Fruit fly (Drosophila melanogaster): ENCODE results near the gene Odj.

Gene Odj

DNA sequence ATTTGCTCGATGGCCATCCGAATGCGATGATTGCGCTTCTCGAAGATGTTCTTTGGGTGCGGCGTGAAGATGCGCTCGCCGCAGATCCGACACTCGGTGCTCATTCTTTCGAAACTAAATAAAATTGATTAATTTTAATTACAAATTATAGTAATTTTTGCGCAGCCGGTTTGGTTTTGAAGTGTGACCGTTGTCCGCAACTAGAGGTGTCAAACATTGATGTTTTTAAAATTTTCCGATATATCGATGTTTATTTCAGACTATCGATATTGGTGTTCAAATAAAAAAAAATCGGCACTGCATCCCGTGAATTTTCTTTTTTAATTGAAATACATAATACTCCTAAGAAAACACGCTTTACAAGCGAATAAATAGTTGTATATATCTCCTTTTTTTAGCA is at the start of gene Odj:
Gene Odj (minus strand): TSS at position 209 of the 400 bp plus-strand sequence.
- TF ChIP-seq bab1 (GFP tag; optimal IDR thresholded peaks at IDR 0.05) (peak; percentile 35), toe (GFP tag; optimal IDR thresholded peaks at IDR 0.05) (peak; percentile 26), CG7101 (tag; optimal IDR thresholded peaks at IDR 0.05) (peak; percentile 10), Mnt (GFP tag; optimal IDR thresholded peaks at IDR 0.05) (peak; percentile 7), CG7045 (GFP tag; optimal IDR thresholded peaks at IDR 0.05) (no peak)

DNA sequence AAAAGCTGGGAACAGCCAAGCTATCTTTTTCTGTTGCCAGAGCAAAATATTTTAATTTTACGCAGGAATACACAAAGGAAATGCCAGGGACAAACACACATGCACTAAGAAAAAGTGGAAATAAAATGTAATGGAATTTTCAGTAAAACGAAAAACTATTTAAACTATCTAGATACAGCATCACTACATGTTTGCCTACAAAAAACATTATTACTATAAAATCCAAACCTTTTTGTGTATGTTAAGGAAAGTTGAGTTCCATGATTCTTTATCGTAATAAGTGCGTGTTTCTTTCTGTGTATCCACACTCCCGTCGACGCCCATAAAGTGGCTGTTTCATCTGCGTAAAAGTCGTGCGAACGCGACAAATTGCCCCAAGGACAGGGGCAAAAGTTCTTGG is 40.2 kb upstream of the Odj start:
- TF ChIP-seq CG1620 (GFP tag; optimal IDR thresholded peaks at IDR 0.05) = no peak
- no peak for TF ChIP-seq CG11617 (GFP tag; optimal IDR thresholded peaks at IDR 0.05)
- TF ChIP-seq Clk (GFP tag; optimal IDR thresholded peaks at IDR 0.05) = no peak
- no peak for TF ChIP-seq Hr96 (GFP tag; optimal IDR thresholded peaks at IDR 0.05)
- no peak for TF ChIP-seq bab1 (GFP tag; optimal IDR thresholded peaks at IDR 0.05)
- no peak for TF ChIP-seq toe (GFP tag; optimal IDR thresholded peaks at IDR 0.05)

DNA sequence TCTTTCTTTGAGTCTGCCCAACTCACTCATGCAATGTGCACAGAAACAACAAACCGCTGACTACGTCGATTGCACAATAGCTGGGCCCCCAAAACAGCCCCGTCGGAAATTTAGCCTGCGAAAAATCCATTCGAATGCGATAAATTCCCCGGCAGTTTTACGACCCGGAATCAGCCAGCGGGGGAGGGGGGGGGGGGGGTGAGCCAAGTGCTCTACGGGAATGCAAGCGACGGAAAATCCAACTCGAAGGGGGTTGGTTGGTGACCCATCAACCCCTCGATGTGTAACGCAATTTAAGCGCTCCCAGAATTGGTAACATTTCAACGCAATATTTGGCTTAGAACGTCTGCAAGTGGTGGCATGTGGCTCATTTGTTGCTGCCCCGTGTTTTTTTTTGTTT is 37.9 kb upstream of the Odj start:
- TF ChIP-seq bab1 (GFP tag; optimal IDR thresholded peaks at IDR 0.05) (no peak), CG14711 (tag; optimal IDR thresholded peaks at IDR 0.05) (no peak), tj (GFP tag; optimal IDR thresholded peaks at IDR 0.05) (no peak)

DNA sequence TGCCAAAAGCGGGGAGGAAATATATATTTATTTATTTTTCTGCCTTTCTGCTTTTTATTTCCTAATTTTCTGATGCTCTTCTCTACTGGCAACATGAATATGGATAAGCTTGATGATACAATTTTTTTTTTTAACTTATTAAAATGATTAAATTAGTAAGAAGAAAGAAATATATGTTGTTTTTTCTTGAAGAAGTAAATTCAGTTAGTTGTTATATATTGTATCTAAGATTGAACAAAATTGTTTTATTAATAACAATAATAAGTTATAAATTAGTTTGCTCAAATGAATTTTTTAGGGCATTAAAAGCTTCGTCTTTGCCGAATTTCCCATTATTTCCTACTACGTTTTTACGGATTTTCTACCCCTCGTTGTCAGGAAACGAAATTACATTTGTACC is 21.5 kb upstream of the Odj start:
- no peak for TF ChIP-seq pad (GFP tag; optimal IDR thresholded peaks at IDR 0.05)
- no peak for TF ChIP-seq CG11617 (GFP tag; optimal IDR thresholded peaks at IDR 0.05)
- TF ChIP-seq toe (GFP tag; optimal IDR thresholded peaks at IDR 0.05) = no peak
- TF ChIP-seq bab1 (GFP tag; optimal IDR thresholded peaks at IDR 0.05) = no peak
- no peak for TF ChIP-seq Hr96 (GFP tag; optimal IDR thresholded peaks at IDR 0.05)
- no peak for TF ChIP-seq cnc (optimal IDR thresholded peaks at IDR 0.05)
- TF ChIP-seq CG7101 (tag; optimal IDR thresholded peaks at IDR 0.05) = no peak
- TF ChIP-seq ovo (GFP tag; optimal IDR thresholded peaks at IDR 0.05) = no peak
- no peak for TF ChIP-seq CG7045 (GFP tag; optimal IDR thresholded peaks at IDR 0.05)
- no peak for TF ChIP-seq CG5204 (GFP tag; optimal IDR thresholded peaks at IDR 0.05)
- no peak for TF ChIP-seq tj (GFP tag; optimal IDR thresholded peaks at IDR 0.05)
- TF ChIP-seq CG14711 (tag; optimal IDR thresholded peaks at IDR 0.05) = no peak
- no peak for TF ChIP-seq Crg-1 (GFP tag; optimal IDR thresholded peaks at IDR 0.05)
- TF ChIP-seq cic (GFP tag; optimal IDR thresholded peaks at IDR 0.05) = no peak
- TF ChIP-seq Clk (GFP tag; optimal IDR thresholded peaks at IDR 0.05) = no peak
- TF ChIP-seq CG12768 (GFP tag; optimal IDR thresholded peaks at IDR 0.05) = no peak
- TF ChIP-seq kay (GFP tag; ENCODE audit: borderline replicate concordance) = no peak

DNA sequence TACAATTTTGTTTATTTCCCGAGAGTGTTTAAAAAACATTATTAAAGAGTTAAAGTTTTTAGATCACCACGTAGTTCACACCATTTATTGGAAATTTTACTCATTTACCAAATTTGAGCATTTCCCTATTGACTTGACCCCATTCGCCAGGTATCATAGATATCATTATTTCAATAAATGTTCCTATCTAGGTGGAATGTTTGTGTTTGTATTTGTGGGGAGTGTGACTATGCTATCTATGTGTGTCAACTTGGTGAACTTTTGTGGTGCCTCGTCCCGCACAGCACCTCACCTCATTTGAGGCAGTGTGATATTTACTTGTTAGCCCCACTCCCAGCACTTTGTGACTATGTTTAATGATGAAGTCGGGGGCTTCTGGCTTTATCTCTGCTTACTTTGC is 19.6 kb upstream of the Odj start:
- TF ChIP-seq Hr96 (GFP tag; optimal IDR thresholded peaks at IDR 0.05) (no peak), ovo (GFP tag; optimal IDR thresholded peaks at IDR 0.05) (no peak), cic (GFP tag; optimal IDR thresholded peaks at IDR 0.05) (no peak), CG33017 (tag; optimal IDR thresholded peaks at IDR 0.05) (no peak), CG11617 (GFP tag; optimal IDR thresholded peaks at IDR 0.05) (no peak), Mnt (GFP tag; optimal IDR thresholded peaks at IDR 0.05) (no peak), CG7101 (tag; optimal IDR thresholded peaks at IDR 0.05) (no peak), pad (GFP tag; optimal IDR thresholded peaks at IDR 0.05) (no peak), kay (GFP tag; ENCODE audit: borderline replicate concordance) (no peak), CG5204 (GFP tag; optimal IDR thresholded peaks at IDR 0.05) (no peak), cnc (optimal IDR thresholded peaks at IDR 0.05) (no peak)

DNA sequence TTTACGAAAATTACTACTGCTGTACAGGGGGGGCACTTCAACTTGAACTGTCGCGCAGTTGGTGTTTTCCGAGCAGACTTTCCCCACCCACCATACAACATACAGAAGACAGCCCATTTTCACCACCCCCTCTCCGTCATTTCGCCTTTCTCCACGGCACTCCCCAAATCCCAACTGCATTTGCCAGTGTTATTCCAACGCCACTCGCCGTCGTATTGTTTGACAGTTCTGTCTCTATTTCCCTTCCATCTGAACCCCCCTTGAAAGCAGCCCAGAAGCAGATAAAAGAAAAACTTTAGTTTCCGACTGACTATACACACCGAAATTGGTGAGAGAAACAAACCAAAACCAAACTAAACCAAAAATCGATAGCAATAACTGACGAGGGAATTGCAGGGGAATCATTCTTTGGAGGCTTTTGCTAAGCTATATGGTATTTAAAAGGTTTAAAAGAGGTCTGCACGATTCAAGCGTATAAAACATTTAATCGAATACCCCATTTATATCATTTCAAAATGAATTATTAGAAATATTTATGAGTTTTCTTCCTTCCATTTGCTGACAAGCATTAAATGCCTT is 18.1 kb upstream of the Odj start:
- TF ChIP-seq CG5204 (GFP tag; optimal IDR thresholded peaks at IDR 0.05) = no peak
- TF ChIP-seq CG7101 (tag; optimal IDR thresholded peaks at IDR 0.05) = no peak
- no peak for TF ChIP-seq Crg-1 (GFP tag; optimal IDR thresholded peaks at IDR 0.05)
- no peak for TF ChIP-seq bab1 (GFP tag; optimal IDR thresholded peaks at IDR 0.05)
- no peak for TF ChIP-seq CG12768 (GFP tag; optimal IDR thresholded peaks at IDR 0.05)
- TF ChIP-seq CG14711 (tag; optimal IDR thresholded peaks at IDR 0.05) = no peak
- TF ChIP-seq Clk (GFP tag; optimal IDR thresholded peaks at IDR 0.05) = no peak
- TF ChIP-seq CG7045 (GFP tag; optimal IDR thresholded peaks at IDR 0.05) = no peak

DNA sequence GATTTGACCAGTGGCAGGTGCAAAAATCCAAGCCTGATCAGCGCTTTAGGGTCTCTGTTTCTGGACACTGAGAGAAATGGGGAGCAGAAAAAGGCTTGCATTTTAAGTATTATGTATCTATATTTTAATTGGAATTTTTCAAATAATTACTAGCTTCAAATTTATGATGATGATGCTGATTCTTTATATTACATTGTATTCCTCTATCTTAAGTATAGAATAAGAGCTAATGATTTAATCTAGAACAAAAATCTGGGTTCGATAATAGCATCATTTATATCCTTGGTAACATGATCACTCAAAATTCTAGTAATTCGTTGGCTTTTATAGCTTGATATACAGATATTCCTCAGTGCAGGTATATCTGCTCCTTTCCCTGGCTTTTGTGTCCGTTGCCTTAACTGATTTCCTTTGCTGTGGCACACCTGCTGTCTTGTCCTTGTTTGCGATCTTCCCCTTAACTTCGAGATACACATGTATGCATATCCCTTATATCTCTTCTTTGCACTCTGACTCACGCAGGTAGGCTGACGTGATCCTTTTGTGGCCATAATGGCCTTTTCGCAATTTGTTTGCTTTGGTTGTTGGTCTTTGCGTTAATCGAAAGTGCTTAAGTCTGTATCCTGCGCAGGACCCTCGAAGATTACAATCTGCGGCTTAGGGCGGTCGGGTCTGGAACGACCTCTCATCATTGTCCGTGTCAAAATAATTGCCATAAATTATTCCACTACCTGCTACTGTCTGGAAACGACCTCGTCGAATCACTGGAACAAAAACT is 17.0 kb upstream of the Odj start:
- TF ChIP-seq Mnt (GFP tag; optimal IDR thresholded peaks at IDR 0.05) (no peak), ovo (GFP tag; optimal IDR thresholded peaks at IDR 0.05) (no peak), CG7045 (GFP tag; optimal IDR thresholded peaks at IDR 0.05) (no peak), tj (GFP tag; optimal IDR thresholded peaks at IDR 0.05) (no peak), cic (GFP tag; optimal IDR thresholded peaks at IDR 0.05) (no peak), Clk (GFP tag; optimal IDR thresholded peaks at IDR 0.05) (no peak), cnc (optimal IDR thresholded peaks at IDR 0.05) (no peak), CG1620 (GFP tag; optimal IDR thresholded peaks at IDR 0.05) (no peak), CG12768 (GFP tag; optimal IDR thresholded peaks at IDR 0.05) (no peak), CG5204 (GFP tag; optimal IDR thresholded peaks at IDR 0.05) (no peak), CG14711 (tag; optimal IDR thresholded peaks at IDR 0.05) (no peak), pad (GFP tag; optimal IDR thresholded peaks at IDR 0.05) (no peak), Hr96 (GFP tag; optimal IDR thresholded peaks at IDR 0.05) (no peak), CG33017 (tag; optimal IDR thresholded peaks at IDR 0.05) (no peak), CG11617 (GFP tag; optimal IDR thresholded peaks at IDR 0.05) (no peak), CG7101 (tag; optimal IDR thresholded peaks at IDR 0.05) (no peak), bab1 (GFP tag; optimal IDR thresholded peaks at IDR 0.05) (no peak), toe (GFP tag; optimal IDR thresholded peaks at IDR 0.05) (no peak)
